Fruit fly (Drosophila melanogaster): ENCODE results near the gene CG43880.

dm6 chr3L:7934857-7935256 lies 11.3 kb downstream of the CG43880 start:
- TF ChIP-seq usp (GFP tag; optimal IDR thresholded peaks at IDR 0.05) = no peak
- no peak for TF ChIP-seq pan (optimal IDR thresholded peaks at IDR 0.05)
- no peak for TF ChIP-seq CG8478 (optimal IDR thresholded peaks at IDR 0.05)
- no peak for TF ChIP-seq psq (optimal IDR thresholded peaks at IDR 0.05)
- TF ChIP-seq Dll (optimal IDR thresholded peaks at IDR 0.05) = no peak

Measured in whole organism.